Fruit fly (Drosophila melanogaster) whole organism, prepupa: ENCODE data around the gene pr.
A peak's percentile ranks its signal among the peaks of the same experiment; 100 is the strongest.

ENCODE experiments used
- Blimp-1 ChIP-seq: fragments of 200-800 bp; sonication (Bioruptor generic); optimal IDR thresholded peaks from 3 replicates; lab custom pipeline; 2017; ENCODE audit warnings: missing biosample characterization, missing genetic modification characterization, mild to moderate bottlenecking, moderate library complexity, missing genetic modification reagents
- CG10631 ChIP-seq: fragments of 200-800 bp; sonication (Bioruptor generic); optimal IDR thresholded peaks from 2 replicates; lab custom pipeline; 2016; ENCODE audit warnings: missing biosample characterization, missing genetic modification characterization
- CG11294 ChIP-seq: fragments of 200-800 bp; sonication (Bioruptor generic); IDR thresholded peaks from 2 replicates; pipeline ENCODE4 v1.3.6; 2022; ENCODE audit warnings: missing biosample characterization, missing genetic modification characterization
- CG11762 ChIP-seq: fragments of 200-800 bp; sonication (Bioruptor generic); optimal IDR thresholded peaks from 3 replicates; lab custom pipeline; 2016; ENCODE audit warnings: missing biosample characterization, missing genetic modification characterization; ENCODE audit not compliant: insufficient read depth
- CG11902 ChIP-seq: fragments of 200-800 bp; sonication (Bioruptor generic); optimal IDR thresholded peaks from 3 replicates; lab custom pipeline; 2016; ENCODE audit warnings: missing biosample characterization, missing genetic modification characterization
- CG15336 ChIP-seq: fragments of 200-800 bp; sonication (Bioruptor generic); IDR thresholded peaks from 2 replicates; pipeline ENCODE4 v1.3.6; 2022; ENCODE audit warnings: missing biosample characterization, missing genetic modification characterization
- CG1621 ChIP-seq: fragments of 200-800 bp; sonication (Bioruptor generic); optimal IDR thresholded peaks from 3 replicates; lab custom pipeline; 2018; ENCODE audit warnings: missing biosample characterization, mild to moderate bottlenecking, missing genetic modification characterization
- CG3032 ChIP-seq: fragments of 200-800 bp; optimal IDR thresholded peaks from 2 replicates; lab custom pipeline; 2019; ENCODE audit warnings: missing biosample characterization, mild to moderate bottlenecking, missing genetic modification characterization, moderate library complexity
- CG31627 ChIP-seq: fragments of 200-800 bp; sonication (Bioruptor generic); optimal IDR thresholded peaks from 3 replicates; lab custom pipeline; 2016; ENCODE audit warnings: missing biosample characterization, missing genetic modification characterization
- CG32006 ChIP-seq: fragments of 200-800 bp; sonication (Bioruptor generic); optimal IDR thresholded peaks from 3 replicates; lab custom pipeline; 2017; ENCODE audit warnings: missing biosample characterization, mild to moderate bottlenecking, missing genetic modification characterization
- CG34406 ChIP-seq: fragments of 200-800 bp; sonication (Bioruptor generic); optimal IDR thresholded peaks from 3 replicates; lab custom pipeline; 2016; ENCODE audit warnings: missing biosample characterization, missing genetic modification characterization
- CG4318 ChIP-seq: fragments of 200-800 bp; sonication (Bioruptor generic); optimal IDR thresholded peaks from 3 replicates; lab custom pipeline; 2017; ENCODE audit warnings: missing biosample characterization, mild to moderate bottlenecking, missing genetic modification characterization
- CG6163 ChIP-seq: fragments of 200-800 bp; sonication (Bioruptor generic); IDR thresholded peaks from 3 replicates; pipeline ENCODE4 v1.3.6; 2022; ENCODE audit warnings: missing biosample characterization, missing genetic modification characterization
- CG6276 ChIP-seq: fragments of 200-800 bp; sonication (Bioruptor generic); optimal IDR thresholded peaks from 2 replicates; lab custom pipeline; 2017; ENCODE audit warnings: missing biosample characterization, mild to moderate bottlenecking, missing genetic modification characterization
- CG6792 ChIP-seq: fragments of 200-800 bp; sonication (Bioruptor generic); optimal IDR thresholded peaks from 3 replicates; lab custom pipeline; 2016; ENCODE audit warnings: missing biosample characterization, missing genetic modification characterization
- CG6808 ChIP-seq: fragments of 200-800 bp; sonication (Bioruptor generic); optimal IDR thresholded peaks from 3 replicates; lab custom pipeline; 2017; ENCODE audit warnings: missing biosample characterization, missing genetic modification characterization, mild to moderate bottlenecking, moderate library complexity, missing genetic modification reagents
- CG6854 ChIP-seq: fragments of 200-800 bp; sonication (Bioruptor generic); optimal IDR thresholded peaks from 2 replicates; lab custom pipeline; 2017; ENCODE audit warnings: missing biosample characterization, mild to moderate bottlenecking, missing genetic modification characterization
- CG7368 ChIP-seq: fragments of 200-800 bp; sonication (Bioruptor generic); optimal IDR thresholded peaks from 3 replicates; lab custom pipeline; 2016; ENCODE audit warnings: missing biosample characterization, missing genetic modification characterization
- CG8319 ChIP-seq: fragments of 200-800 bp; sonication (Bioruptor generic); optimal IDR thresholded peaks from 3 replicates; lab custom pipeline; 2016; ENCODE audit warnings: missing biosample characterization, missing genetic modification characterization
- CG8632 ChIP-seq: fragments of 200-800 bp; sonication (Bioruptor generic); optimal IDR thresholded peaks from 3 replicates; lab custom pipeline; 2016; ENCODE audit warnings: missing biosample characterization, missing genetic modification characterization
- Eip93F ChIP-seq: fragments of 200-800 bp; sonication (Bioruptor generic); optimal IDR thresholded peaks from 2 replicates; lab custom pipeline; 2016; ENCODE audit warnings: missing biosample characterization, mild to moderate bottlenecking, missing genetic modification characterization
- Ets21C ChIP-seq: fragments of 200-800 bp; sonication (Bioruptor generic); optimal IDR thresholded peaks from 3 replicates; lab custom pipeline; 2016; ENCODE audit warnings: missing biosample characterization, missing genetic modification characterization
- Gug ChIP-seq: fragments of 200-800 bp; sonication (Bioruptor generic); IDR thresholded peaks from 2 replicates; pipeline ENCODE4 v1.3.6; 2022; ENCODE audit warnings: missing biosample characterization, missing genetic modification characterization
- Hr38 ChIP-seq: sonication (Bioruptor generic); optimal IDR thresholded peaks from 2 replicates; lab custom pipeline; 2016; ENCODE audit warnings: missing biosample characterization, missing genetic modification characterization
- Hr39 ChIP-seq: fragments of 200-800 bp; sonication (Bioruptor generic); optimal IDR thresholded peaks from 2 replicates; lab custom pipeline; 2016; ENCODE audit warnings: missing biosample characterization, missing genetic modification characterization
- Hr4 ChIP-seq: fragments of 200-800 bp; sonication (Bioruptor generic); optimal IDR thresholded peaks from 3 replicates; lab custom pipeline; 2016; ENCODE audit warnings: missing biosample characterization, missing genetic modification characterization
- Lpt ChIP-seq: fragments of 200-800 bp; sonication (Bioruptor generic); optimal IDR thresholded peaks from 3 replicates; lab custom pipeline; 2016; ENCODE audit warnings: missing biosample characterization, missing genetic modification characterization
- Met ChIP-seq: fragments of 200-800 bp; sonication (Bioruptor generic); optimal IDR thresholded peaks from 3 replicates; lab custom pipeline; 2016; ENCODE audit warnings: missing biosample characterization, missing genetic modification characterization
- OdsH ChIP-seq: fragments of 200-800 bp; sonication (Bioruptor generic); optimal IDR thresholded peaks from 3 replicates; lab custom pipeline; 2016; ENCODE audit warnings: missing biosample characterization, missing genetic modification characterization
- Sox102F ChIP-seq: fragments of 200-800 bp; sonication (Bioruptor generic); optimal IDR thresholded peaks from 2 replicates; lab custom pipeline; 2016; ENCODE audit warnings: missing biosample characterization, mild to moderate bottlenecking, missing genetic modification characterization
- Sox15 ChIP-seq: fragments of 200-800 bp; sonication (Bioruptor generic); optimal IDR thresholded peaks from 3 replicates; lab custom pipeline; 2016; ENCODE audit warnings: missing biosample characterization, missing genetic modification characterization
- achi ChIP-seq: fragments of 200-800 bp; sonication (Bioruptor generic); optimal IDR thresholded peaks from 3 replicates; lab custom pipeline; 2016; ENCODE audit warnings: missing biosample characterization, missing genetic modification characterization
- acj6 ChIP-seq: fragments of 200-800 bp; sonication (Bioruptor generic); optimal IDR thresholded peaks from 3 replicates; lab custom pipeline; 2016; ENCODE audit warnings: missing biosample characterization, missing genetic modification characterization
- cyc ChIP-seq: fragments of 200-800 bp; sonication (Bioruptor generic); optimal IDR thresholded peaks from 3 replicates; lab custom pipeline; 2016; ENCODE audit warnings: missing biosample characterization, missing genetic modification characterization
- dac ChIP-seq: fragments of 200-800 bp; sonication (Bioruptor generic); optimal IDR thresholded peaks from 2 replicates; lab custom pipeline; 2017; ENCODE audit warnings: missing biosample characterization, mild to moderate bottlenecking, missing genetic modification characterization
- dsx ChIP-seq: fragments of 200-800 bp; optimal IDR thresholded peaks from 3 replicates; lab custom pipeline; 2019; ENCODE audit warnings: missing biosample characterization, mild to moderate bottlenecking, missing genetic modification characterization, moderate library complexity; ENCODE audit not compliant: poor library complexity, severe bottlenecking
- eg ChIP-seq: fragments of 200-800 bp; sonication (Bioruptor generic); IDR thresholded peaks from 3 replicates; pipeline ENCODE4 v1.3.6; 2022; ENCODE audit warnings: missing biosample characterization, missing genetic modification characterization
- esn ChIP-seq: fragments of 200-800 bp; sonication (Bioruptor generic); optimal IDR thresholded peaks from 2 replicates; lab custom pipeline; 2016; ENCODE audit warnings: missing biosample characterization, mild to moderate bottlenecking, missing genetic modification characterization, moderate library complexity
- fd85E ChIP-seq: fragments of 200-800 bp; sonication (Bioruptor generic); optimal IDR thresholded peaks from 3 replicates; lab custom pipeline; 2016; ENCODE audit warnings: missing biosample characterization, missing genetic modification characterization
- fkh ChIP-seq: fragments of 200-800 bp; sonication (Bioruptor generic); optimal IDR thresholded peaks from 3 replicates; lab custom pipeline; 2017; ENCODE audit warnings: missing biosample characterization, mild to moderate bottlenecking, missing genetic modification characterization, moderate library complexity
- lz ChIP-seq: fragments of 200-800 bp; sonication (Bioruptor generic); optimal IDR thresholded peaks from 3 replicates; lab custom pipeline; 2016; ENCODE audit warnings: missing biosample characterization, missing genetic modification characterization
- net ChIP-seq: fragments of 200-800 bp; sonication (Bioruptor generic); optimal IDR thresholded peaks from 3 replicates; lab custom pipeline; 2016; ENCODE audit warnings: missing biosample characterization, missing genetic modification characterization
- pdm3 ChIP-seq: fragments of 200-800 bp; sonication (Bioruptor generic); optimal IDR thresholded peaks from 3 replicates; lab custom pipeline; 2016; ENCODE audit warnings: missing biosample characterization, missing genetic modification characterization
- salr ChIP-seq, 2 experiments: fragments of 200-800 bp; sonication (Bioruptor generic); optimal IDR thresholded peaks; 3 replicates each; lab custom pipeline; 2016 to 2018; ENCODE audit warnings: missing biosample characterization in 2 of 2, missing genetic modification characterization in 2 of 2, mild to moderate bottlenecking in 1 of 2
- spab ChIP-seq: fragments of 200-800 bp; sonication (Bioruptor generic); optimal IDR thresholded peaks from 2 replicates; lab custom pipeline; 2017; ENCODE audit warnings: missing biosample characterization, mild to moderate bottlenecking, missing genetic modification characterization, missing genetic modification reagents
- svp ChIP-seq: fragments of 200-800 bp; sonication (Bioruptor generic); peaks from one replicate; lab custom pipeline; 2016; ENCODE audit warnings: missing biosample characterization, missing genetic modification characterization
- vri ChIP-seq: fragments of 200-800 bp; sonication (Bioruptor generic); optimal IDR thresholded peaks from 3 replicates; lab custom pipeline; 2016; ENCODE audit warnings: missing biosample characterization, mild to moderate bottlenecking, missing genetic modification characterization

pr gene

DNA sequence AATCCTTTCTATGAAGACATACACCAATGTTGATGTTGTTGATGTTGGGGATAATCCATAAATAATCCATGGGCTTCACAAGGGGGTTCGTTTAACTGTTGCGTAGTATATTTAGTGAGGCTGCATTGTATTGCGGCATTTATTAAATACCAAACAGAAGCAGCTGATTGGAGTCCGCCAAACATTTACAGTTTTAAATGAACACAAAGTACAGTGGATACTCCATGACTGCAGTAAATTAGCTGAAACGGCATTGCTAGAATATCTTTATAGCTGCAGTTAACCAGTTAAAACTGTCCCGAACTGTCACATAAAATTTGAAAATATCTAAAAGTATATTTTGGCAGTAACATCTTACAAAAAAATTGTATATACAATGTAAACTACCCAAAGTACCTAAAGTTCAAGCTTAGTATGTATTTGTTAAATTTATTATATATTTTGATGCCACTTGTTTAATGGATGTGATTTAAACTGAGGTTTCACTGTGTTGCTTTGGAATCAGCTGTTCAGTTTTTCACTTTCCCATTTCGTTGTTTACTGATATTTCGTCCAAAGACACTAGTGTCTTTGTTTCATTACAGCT lies 15.9 kb upstream of the pr start, which contains the start of the genes CG10747 and Pyroxd1 (continued):
- TF ChIP-seq dsx (GFP tag; lab: Kevin White, UChicago) (peak; percentile 97), Gug (peak; percentile 98), CG4318 (GFP tag; lab: Kevin White, UChicago) (peak; percentile 99), svp (GFP tag; lab: Kevin White, UChicago) (peak; percentile 99), achi (GFP tag; lab: Kevin White, UChicago) (peak; percentile 98), CG31627 (peak; percentile 99), acj6 (GFP tag; lab: Kevin White, UChicago) (peak; percentile 99), CG6792 (GFP tag; lab: Kevin White, UChicago) (peak; percentile 98), Hr38 (GFP tag; lab: Kevin White, UChicago) (peak; percentile 88), Sox102F (GFP tag; lab: Kevin White, UChicago) (peak; percentile 99), CG34406 (GFP tag; lab: Kevin White, UChicago) (peak; percentile 99), cyc (GFP tag; lab: Kevin White, UChicago) (peak; percentile 99), CG6163 (GFP tag; lab: Robert Waterston, UW) (peak; percentile 97), CG8632 (GFP tag; lab: Kevin White, UChicago) (peak; percentile 98), Sox15 (GFP tag; lab: Kevin White, UChicago) (peak; percentile 99)

DNA sequence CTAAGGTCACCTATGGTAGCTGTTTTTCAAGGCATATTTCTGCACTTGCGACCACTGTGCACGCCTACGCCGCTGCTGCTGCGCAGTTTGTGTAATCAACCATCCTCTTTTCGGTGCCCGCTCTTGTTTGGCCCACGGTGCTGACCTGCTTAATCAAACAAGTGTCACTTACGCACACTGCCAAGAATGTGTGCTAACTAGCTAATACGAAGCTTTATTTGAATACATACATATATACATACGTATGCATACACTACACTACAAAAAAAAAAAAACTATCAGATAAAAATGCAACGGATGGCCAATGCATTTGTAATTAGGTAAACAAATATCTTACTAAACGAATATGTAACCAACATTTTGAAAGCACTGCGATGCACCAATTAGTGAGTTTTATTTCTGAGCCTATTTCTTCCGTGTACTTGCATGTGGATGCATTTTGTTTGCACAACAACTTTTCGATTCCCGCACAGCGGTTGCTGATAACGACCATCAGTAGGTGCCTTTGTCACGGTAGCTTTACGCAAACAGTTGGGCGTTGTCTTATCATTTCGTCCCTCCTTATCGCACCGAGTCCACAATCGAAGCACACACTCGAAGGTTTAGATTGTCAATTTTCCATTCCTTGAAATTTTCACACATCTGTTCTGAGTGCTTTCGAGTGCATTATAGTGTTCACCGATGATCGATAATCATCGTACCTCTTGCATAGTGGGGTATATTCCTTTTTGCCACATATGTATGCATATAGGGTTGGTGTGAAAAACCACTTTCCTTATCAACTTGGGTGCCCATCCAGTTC lies 11.2 kb upstream of the pr start:
- TF ChIP-seq CG1621 (tag; lab: Kevin White, UChicago) (peak; percentile 76), esn (GFP tag; lab: Kevin White, UChicago) (peak; percentile 95), fkh (GFP tag; lab: Kevin White, UChicago) (peak; percentile 98), CG32006 (peak; percentile 90), eg (GFP tag; lab: Robert Waterston, UW) (peak; percentile 98), vri (GFP tag; lab: Kevin White, UChicago) (peak; percentile 96), CG15336 (GFP tag; lab: Robert Waterston, UW) (peak; percentile 97), Hr4 (GFP tag; lab: Kevin White, UChicago) (peak; percentile 94), Gug (peak; percentile 96), Ets21C (peak; percentile 84), CG6808 (GFP tag; lab: Kevin White, UChicago) (peak; percentile 74), lz (GFP tag; lab: Kevin White, UChicago) (peak; percentile 90), Lpt (GFP tag; lab: Kevin White, UChicago) (peak; percentile 93), cyc (GFP tag; lab: Kevin White, UChicago) (peak; percentile 88), dac (peak; percentile 85), Eip93F (GFP tag; lab: Kevin White, UChicago) (peak; percentile 94), fd85E (GFP tag; lab: Kevin White, UChicago) (peak; percentile 64), Met (GFP tag; lab: Kevin White, UChicago) (peak; percentile 92), salr (GFP tag; optimal IDR thresholded peaks at IDR 0.05; lab: Kevin White, UChicago) (peak; percentile 63 to 83), CG7368 (GFP tag; lab: Kevin White, UChicago) (peak; percentile 92), CG6276 (peak; percentile 91), pdm3 (GFP tag; lab: Kevin White, UChicago) (peak; percentile 95), Hr38 (GFP tag; lab: Kevin White, UChicago) (no peak), net (GFP tag; lab: Kevin White, UChicago) (peak; percentile 93), spab (peak; percentile 81), Hr39 (GFP tag; lab: Kevin White, UChicago) (peak; percentile 91), CG11762 (GFP tag; lab: Kevin White, UChicago) (peak; percentile 94), CG8319 (peak; percentile 90), CG3032 (tag; lab: Kevin White, UChicago) (peak; percentile 73), CG11294 (GFP tag; lab: Robert Waterston, UW) (peak; percentile 96), CG6854 (GFP tag; lab: Kevin White, UChicago) (peak; percentile 66), OdsH (peak; percentile 95), CG11902 (peak; percentile 84), Blimp-1 (GFP tag; lab: Kevin White, UChicago) (peak; percentile 68), achi (GFP tag; lab: Kevin White, UChicago) (peak; percentile 88), CG10631 (peak; percentile 92), dsx (GFP tag; lab: Kevin White, UChicago) (peak; percentile 55)
